Fruit fly (Drosophila melanogaster) whole organism, embryonic: ENCODE results near the gene Ir68b.

Experiments used
- ATbp ChIP-seq: fragments of 200-800 bp; sonication (Bioruptor generic); optimal IDR thresholded peaks from 2 replicates; lab custom pipeline; 2017; ENCODE audit warnings: missing biosample characterization, mild to moderate bottlenecking, missing genetic modification characterization, missing genetic modification reagents
- Atf3 ChIP-seq: fragments of 200-800 bp; sonication (Bioruptor generic); optimal IDR thresholded peaks from 3 replicates; lab custom pipeline; 2016; ENCODE audit warnings: missing biosample characterization, missing genetic modification characterization
- Bteb2 ChIP-seq: fragments of 200-800 bp; sonication (Bioruptor generic); optimal IDR thresholded peaks from 2 replicates; lab custom pipeline; 2016; ENCODE audit warnings: missing biosample characterization, missing genetic modification characterization
- CG10565 ChIP-seq: fragments of 200-800 bp; sonication (Bioruptor generic); optimal IDR thresholded peaks from 3 replicates; lab custom pipeline; 2016; ENCODE audit warnings: missing biosample characterization, mild to moderate bottlenecking, missing genetic modification characterization
- CG11093 ChIP-seq: fragments of 200-800 bp; sonication (Bioruptor generic); IDR thresholded peaks from 3 replicates; pipeline ENCODE4 v1.3.6; 2022; ENCODE audit warnings: missing biosample characterization, missing genetic modification characterization
- CG11456 ChIP-seq: fragments of 200-800 bp; sonication (Bioruptor generic); IDR thresholded peaks from 3 replicates; pipeline ENCODE4 v1.3.6; 2022; ENCODE audit warnings: missing biosample characterization, missing genetic modification characterization
- CG12219 ChIP-seq: fragments of 200-800 bp; sonication (Bioruptor generic); optimal IDR thresholded peaks from 3 replicates; lab custom pipeline; 2018; ENCODE audit warnings: missing biosample characterization, mild to moderate bottlenecking, missing genetic modification characterization
- CG14014 ChIP-seq: fragments of 200-800 bp; sonication (Bioruptor generic); IDR thresholded peaks from 2 replicates; pipeline ENCODE4 v1.3.6; 2022; ENCODE audit warnings: missing biosample characterization, missing genetic modification characterization
- CG17361 ChIP-seq: fragments of 200-800 bp; sonication (Bioruptor generic); IDR thresholded peaks from 3 replicates; pipeline ENCODE4 v1.3.6; 2022; ENCODE audit warnings: missing biosample characterization, missing genetic modification characterization
- CG2199 ChIP-seq: fragments of 200-800 bp; sonication (Bioruptor generic); IDR thresholded peaks from 3 replicates; pipeline ENCODE4 v1.3.6; 2022; ENCODE audit warnings: missing biosample characterization, missing genetic modification characterization
- CG30403 ChIP-seq: fragments of 200-800 bp; sonication (Bioruptor generic); optimal IDR thresholded peaks from 3 replicates; lab custom pipeline; 2016; ENCODE audit warnings: missing biosample characterization, missing genetic modification characterization
- CG3065 ChIP-seq: fragments of 200-800 bp; sonication (Bioruptor generic); optimal IDR thresholded peaks from 2 replicates; lab custom pipeline; 2016; ENCODE audit warnings: missing biosample characterization, missing genetic modification characterization
- CG3281 ChIP-seq: fragments of 200-800 bp; sonication (Bioruptor generic); optimal IDR thresholded peaks from 3 replicates; lab custom pipeline; 2017; ENCODE audit warnings: missing biosample characterization, mild to moderate bottlenecking, missing genetic modification characterization
- CG3838 ChIP-seq: fragments of 200-800 bp; sonication (Bioruptor generic); optimal IDR thresholded peaks from 3 replicates; lab custom pipeline; 2016; ENCODE audit warnings: missing biosample characterization, missing genetic modification characterization
- CG4617 ChIP-seq: fragments of 200-800 bp; sonication (Bioruptor generic); optimal IDR thresholded peaks from 3 replicates; lab custom pipeline; 2016; ENCODE audit warnings: missing biosample characterization, missing genetic modification characterization, borderline replicate concordance
- CG5180 ChIP-seq: fragments of 200-800 bp; sonication (Bioruptor generic); optimal IDR thresholded peaks from 3 replicates; lab custom pipeline; 2017; ENCODE audit warnings: missing biosample characterization, missing genetic modification characterization, mild to moderate bottlenecking, moderate library complexity, missing genetic modification reagents
- CG7357 ChIP-seq: fragments of 200-800 bp; sonication (Bioruptor generic); IDR thresholded peaks from 3 replicates; pipeline ENCODE4 v1.3.6; 2022; ENCODE audit warnings: missing biosample characterization, missing genetic modification characterization
- CG8290 ChIP-seq, 3 experiments: fragments of 200-800 bp; sonication (Bioruptor generic); optimal IDR thresholded peaks; 2 replicates each; lab custom pipeline; 2016 to 2019; ENCODE audit warnings: missing biosample characterization in 3 of 3, missing genetic modification characterization in 3 of 3, mild to moderate bottlenecking in 2 of 3, moderate library complexity in 1 of 3
- Deaf1 ChIP-seq: fragments of 200-800 bp; optimal IDR thresholded peaks from 3 replicates; lab custom pipeline; 2019; ENCODE audit warnings: missing biosample characterization, mild to moderate bottlenecking, missing genetic modification characterization, moderate library complexity
- HLH4C ChIP-seq: fragments of 200-800 bp; sonication (Bioruptor generic); IDR thresholded peaks from 3 replicates; pipeline ENCODE4 v1.3.6; 2022; ENCODE audit warnings: missing biosample characterization, missing genetic modification characterization; ENCODE audit not compliant: partially characterized antibody
- Scr ChIP-seq: fragments of 200-800 bp; sonication (Bioruptor generic); IDR thresholded peaks from 2 replicates; pipeline ENCODE4 v1.3.6; 2022; ENCODE audit warnings: missing biosample characterization, missing genetic modification characterization; ENCODE audit not compliant: partially characterized antibody
- Trl ChIP-seq, 3 experiments: fragments of >200 bp in 2 of 3; fragments of 200-800 bp in 1 of 3; sonication (Bioruptor generic) in 1 of 3; optimal IDR thresholded peaks; 2 replicates in 1 of 3; 3 replicates in 2 of 3; lab custom pipeline; 2016 to 2017; ENCODE audit warnings: missing biosample characterization in 1 of 3, missing genetic modification characterization in 1 of 3
- Vsx1 ChIP-seq: fragments of 200-800 bp; sonication (Bioruptor generic); optimal IDR thresholded peaks from 2 replicates; lab custom pipeline; 2017; ENCODE audit warnings: missing biosample characterization, mild to moderate bottlenecking, missing genetic modification characterization, missing genetic modification reagents
- ato ChIP-seq: fragments of 200-800 bp; sonication (Bioruptor generic); IDR thresholded peaks from 2 replicates; pipeline ENCODE4 v1.3.6; 2022; ENCODE audit warnings: missing biosample characterization, missing genetic modification characterization; ENCODE audit not compliant: partially characterized antibody
- cato ChIP-seq: fragments of 200-800 bp; sonication (Bioruptor generic); optimal IDR thresholded peaks from 2 replicates; lab custom pipeline; 2016; ENCODE audit warnings: missing biosample characterization, missing genetic modification characterization, borderline replicate concordance
- crc ChIP-seq: fragments of 200-800 bp; sonication (Bioruptor generic); optimal IDR thresholded peaks from 2 replicates; lab custom pipeline; 2016; ENCODE audit warnings: missing biosample characterization, missing genetic modification characterization
- dan ChIP-seq: fragments of 200-800 bp; sonication (Bioruptor generic); IDR thresholded peaks from 2 replicates; pipeline ENCODE4 v1.3.6; 2022; ENCODE audit warnings: missing biosample characterization, missing genetic modification characterization
- danr ChIP-seq: fragments of 200-800 bp; sonication (Bioruptor generic); IDR thresholded peaks from 2 replicates; pipeline ENCODE4 v1.3.6; 2022; ENCODE audit warnings: missing biosample characterization, missing genetic modification characterization
- disco-r ChIP-seq: fragments of 200-800 bp; sonication (Bioruptor generic); optimal IDR thresholded peaks from 2 replicates; lab custom pipeline; 2016; ENCODE audit warnings: missing biosample characterization, missing genetic modification characterization
- dmrt11E ChIP-seq: fragments of 200-800 bp; sonication (Bioruptor generic); optimal IDR thresholded peaks from 3 replicates; lab custom pipeline; 2018; ENCODE audit warnings: missing biosample characterization, mild to moderate bottlenecking, missing genetic modification characterization, moderate library complexity
- dysf ChIP-seq: fragments of 200-800 bp; sonication (Bioruptor generic); IDR thresholded peaks from 3 replicates; pipeline ENCODE4 v1.3.6; 2022; ENCODE audit warnings: missing biosample characterization, missing genetic modification characterization
- emc ChIP-seq: fragments of 200-800 bp; sonication (Bioruptor generic); optimal IDR thresholded peaks from 2 replicates; lab custom pipeline; 2016; ENCODE audit warnings: missing biosample characterization, missing genetic modification characterization
- eve ChIP-seq, 2 experiments: fragments of >200 bp; optimal IDR thresholded peaks; 2 replicates each; lab custom pipeline; 2017; ENCODE audit warnings: missing biosample characterization in 2 of 2, missing genetic modification characterization in 2 of 2
- eyg ChIP-seq: fragments of 200-800 bp; sonication (Bioruptor generic); optimal IDR thresholded peaks from 3 replicates; lab custom pipeline; 2016; ENCODE audit warnings: missing biosample characterization, missing genetic modification characterization
- fru ChIP-seq: fragments of >200 bp; optimal IDR thresholded peaks from 2 replicates; lab custom pipeline; 2017
- gem ChIP-seq: fragments of 200-800 bp; sonication (Bioruptor generic); optimal IDR thresholded peaks from 2 replicates; lab custom pipeline; 2019; ENCODE audit warnings: missing biosample characterization, mild to moderate bottlenecking, missing genetic modification characterization, moderate library complexity
- grau ChIP-seq: fragments of 200-800 bp; optimal IDR thresholded peaks from 3 replicates; lab custom pipeline; 2019; ENCODE audit warnings: missing biosample characterization, mild to moderate bottlenecking, missing genetic modification characterization, moderate library complexity
- gro ChIP-seq: fragments of 200-800 bp; sonication (Bioruptor generic); optimal IDR thresholded peaks from 2 replicates; lab custom pipeline; 2016; ENCODE audit warnings: missing biosample characterization, missing genetic modification characterization
- h ChIP-seq: fragments of >200 bp; optimal IDR thresholded peaks from 2 replicates; lab custom pipeline; 2017
- jumu ChIP-seq: fragments of 200-800 bp; sonication (Bioruptor generic); optimal IDR thresholded peaks from 3 replicates; lab custom pipeline; 2016; ENCODE audit warnings: missing biosample characterization, missing genetic modification characterization
- mld ChIP-seq: fragments of 200-800 bp; sonication (Bioruptor generic); IDR thresholded peaks from 3 replicates; pipeline ENCODE4 v1.3.6; 2022; ENCODE audit warnings: missing biosample characterization, missing genetic modification characterization; ENCODE audit not compliant: partially characterized antibody
- pan ChIP-seq, 4 experiments: fragments of >200 bp in 3 of 4; fragments of 200-800 bp in 1 of 4; sonication (Bioruptor generic) in 1 of 4; optimal IDR thresholded peaks in 3 of 4; IDR thresholded peaks in 1 of 4; 2 replicates each; pipeline versions ENCODE4 v1.3.6 to Lab custom; 2017 to 2022; ENCODE audit warnings: missing biosample characterization in 2 of 4, missing genetic modification characterization in 2 of 4, mixed read lengths in 1 of 4
- pho ChIP-seq: fragments of 200-800 bp; sonication (Bioruptor generic); optimal IDR thresholded peaks from 2 replicates; lab custom pipeline; 2016; ENCODE audit warnings: missing biosample characterization, missing genetic modification characterization
- pum ChIP-seq: fragments of 200-800 bp; sonication (Bioruptor generic); optimal IDR thresholded peaks from 2 replicates; lab custom pipeline; 2016; ENCODE audit warnings: missing biosample characterization, missing genetic modification characterization
- ro ChIP-seq: fragments of 200-800 bp; sonication (Bioruptor generic); IDR thresholded peaks from 2 replicates; pipeline ENCODE4 v1.3.6; 2022; ENCODE audit warnings: missing biosample characterization, missing genetic modification characterization
- scrt ChIP-seq: fragments of 200-800 bp; sonication (Bioruptor generic); optimal IDR thresholded peaks from 2 replicates; lab custom pipeline; 2018; ENCODE audit warnings: missing biosample characterization, mild to moderate bottlenecking, missing genetic modification characterization, moderate library complexity
- sd ChIP-seq: fragments of 200-800 bp; sonication (Bioruptor generic); optimal IDR thresholded peaks from 3 replicates; lab custom pipeline; 2018; ENCODE audit warnings: missing biosample characterization, mild to moderate bottlenecking, missing genetic modification characterization, moderate library complexity
- ssp ChIP-seq: fragments of 200-800 bp; sonication (Bioruptor generic); IDR thresholded peaks from 2 replicates; pipeline ENCODE4 v1.3.6; 2022; ENCODE audit warnings: missing biosample characterization, missing genetic modification characterization
- tna ChIP-seq: fragments of 200-800 bp; sonication (Bioruptor generic); IDR thresholded peaks from 2 replicates; pipeline ENCODE4 v1.3.6; 2022; ENCODE audit warnings: missing biosample characterization, missing genetic modification characterization; ENCODE audit not compliant: partially characterized antibody
- z ChIP-seq: fragments of 200-800 bp; sonication (Bioruptor generic); IDR thresholded peaks from 3 replicates; pipeline ENCODE4 v1.3.6; 2022; ENCODE audit warnings: missing biosample characterization, missing genetic modification characterization

Ir68b gene

DNA sequence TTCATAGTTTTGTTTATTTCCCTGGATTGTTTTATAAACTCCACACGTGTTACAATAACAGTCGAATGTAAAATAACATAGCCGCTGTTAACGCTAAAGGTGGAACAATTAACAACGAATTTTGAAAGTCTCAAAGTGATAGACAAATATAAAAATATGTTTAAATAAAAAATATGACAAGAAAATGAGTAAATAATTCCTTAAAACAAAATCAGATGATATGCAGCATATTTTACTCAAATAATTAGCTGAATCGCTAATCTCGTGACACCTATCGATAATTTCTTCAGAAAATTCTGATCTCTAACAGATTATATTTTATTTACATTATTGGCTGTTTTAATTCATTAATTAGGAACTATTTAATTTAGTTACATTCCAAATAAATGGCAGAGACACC lies 9.4 kb upstream of the Ir68b start, which contains the start of the genes CG5645 and Atg12 (continued):
- TF ChIP-seq CG17361 (GFP tag; lab: Robert Waterston, UW) = peak; percentile 51; the same call in 2 of the 3 replicates
- peak; percentile 97 for TF ChIP-seq Vsx1 (GFP tag; lab: Kevin White, UChicago)
- peak; percentile 34; the same call in 1 of the 3 replicates for TF ChIP-seq dysf (GFP tag; lab: Robert Waterston, UW)
- no peak for TF ChIP-seq emc (GFP tag; lab: Kevin White, UChicago)
- TF ChIP-seq CG3065 (GFP tag; lab: Kevin White, UChicago) = no peak
- TF ChIP-seq CG5180 (GFP tag; lab: Kevin White, UChicago) = no peak
- TF ChIP-seq HLH4C (GFP tag; lab: Robert Waterston, UW) = peak; percentile 66; the same call in 2 of the 3 replicates
- TF ChIP-seq Trl (optimal IDR thresholded peaks at IDR 0.05; lab: Kevin White, UChicago) = no peak
- no peak for TF ChIP-seq Trl (GFP tag; optimal IDR thresholded peaks at IDR 0.05; lab: Kevin White, UChicago)
- peak; percentile 58 for TF ChIP-seq CG3281
- peak; percentile 40 for TF ChIP-seq dmrt11E (tag; lab: Kevin White, UChicago)
- peak; percentile 89 for TF ChIP-seq Scr
- no peak for TF ChIP-seq h (lab: Kevin White, UChicago)
- peak; percentile 81 for TF ChIP-seq CG4617
- no peak for TF ChIP-seq jumu (GFP tag; lab: Kevin White, UChicago)
- TF ChIP-seq Atf3 (GFP tag; lab: Kevin White, UChicago) = no peak
- TF ChIP-seq gro (GFP tag; lab: Kevin White, UChicago) = no peak
- no peak for TF ChIP-seq z (GFP tag; lab: Robert Waterston, UW)
- TF ChIP-seq danr (GFP tag; lab: Robert Waterston, UW) = no peak
- TF ChIP-seq pan (optimal IDR thresholded peaks at IDR 0.05; lab: Kevin White, UChicago) = no peak
- TF ChIP-seq pan (GFP tag; optimal IDR thresholded peaks at IDR 0.05 in 1 of 2, IDR thresholded peaks at IDR 0.05 in 1 of 2) = peak in 1 of 2 experiments; percentile 69
- TF ChIP-seq fru = no peak
- no peak for TF ChIP-seq CG7357 (GFP tag; lab: Robert Waterston, UW)
- TF ChIP-seq pum (GFP tag; lab: Kevin White, UChicago) = no peak
- TF ChIP-seq ATbp = peak; percentile 49
- no peak for TF ChIP-seq CG2199 (GFP tag; lab: Robert Waterston, UW)
- peak; percentile 62 for TF ChIP-seq grau (tag; lab: Kevin White, UChicago)
- peak; percentile 67; the same call in 1 of the 2 replicates for TF ChIP-seq tna (GFP tag; lab: Robert Waterston, UW)
- TF ChIP-seq pho = no peak
- TF ChIP-seq Bteb2 (GFP tag; lab: Kevin White, UChicago) = no peak
- no peak for TF ChIP-seq ro
- TF ChIP-seq mld (GFP tag; lab: Robert Waterston, UW) = no peak
- TF ChIP-seq CG10565 (GFP tag; lab: Kevin White, UChicago) = no peak
- no peak for TF ChIP-seq eyg (GFP tag; lab: Kevin White, UChicago)
- TF ChIP-seq gem (tag; lab: Kevin White, UChicago) = peak; percentile 84
- no peak for TF ChIP-seq CG11456 (GFP tag; lab: Robert Waterston, UW)
- TF ChIP-seq CG12219 (GFP tag; lab: Kevin White, UChicago) = no peak
- TF ChIP-seq CG3838 (GFP tag; lab: Kevin White, UChicago) = no peak
- no peak for TF ChIP-seq CG11093 (GFP tag; lab: Robert Waterston, UW)
- no peak for TF ChIP-seq dan (GFP tag; lab: Robert Waterston, UW)
- TF ChIP-seq scrt (GFP tag; lab: Kevin White, UChicago) = no peak
- TF ChIP-seq CG30403 (GFP tag; lab: Kevin White, UChicago) = peak; percentile 77
- TF ChIP-seq sd = no peak
- TF ChIP-seq cato = no peak
- TF ChIP-seq disco-r (GFP tag; lab: Kevin White, UChicago) = no peak
- TF ChIP-seq crc (GFP tag; lab: Kevin White, UChicago) = no peak
- peak; percentile 17; the same call in 1 of the 2 replicates for TF ChIP-seq ato (GFP tag; lab: Robert Waterston, UW)
- peak; percentile 24 for TF ChIP-seq Deaf1 (tag; lab: Kevin White, UChicago)
- TF ChIP-seq eve (GFP tag; optimal IDR thresholded peaks at IDR 0.05; lab: Kevin White, UChicago) = no peak
- no peak for TF ChIP-seq CG8290 (GFP tag; optimal IDR thresholded peaks at IDR 0.05; lab: Kevin White, UChicago)
- no peak for TF ChIP-seq CG8290 (tag; optimal IDR thresholded peaks at IDR 0.05; lab: Kevin White, UChicago)
- peak; percentile 25; the same call in 1 of the 2 replicates for TF ChIP-seq CG14014 (GFP tag; lab: Robert Waterston, UW)
- TF ChIP-seq ssp (GFP tag; lab: Robert Waterston, UW) = peak; percentile 55
